Fruit fly (Drosophila melanogaster): ENCODE results near the gene CG31268.

- TF ChIP-seq CG31627 (GFP tag; optimal IDR thresholded peaks at IDR 0.05) (no peak), fkh (GFP tag; optimal IDR thresholded peaks at IDR 0.05) (no peak), OdsH (GFP tag; optimal IDR thresholded peaks at IDR 0.05) (no peak), Lpt (GFP tag; optimal IDR thresholded peaks at IDR 0.05) (no peak), CG16779 (tag; optimal IDR thresholded peaks at IDR 0.05) (no peak), dac (GFP tag; optimal IDR thresholded peaks at IDR 0.05) (no peak), topi (GFP tag; optimal IDR thresholded peaks at IDR 0.05) (no peak), eg (GFP tag; IDR thresholded peaks at IDR 0.05) (no peak), CG3919 (GFP tag; optimal IDR thresholded peaks at IDR 0.05) (no peak), CG6276 (GFP tag; optimal IDR thresholded peaks at IDR 0.05) (no peak), Hr38 (GFP tag; optimal IDR thresholded peaks at IDR 0.05) (no peak), CG8119 (GFP tag; IDR thresholded peaks at IDR 0.05) (no peak), CG6854 (GFP tag; optimal IDR thresholded peaks at IDR 0.05) (no peak)
These were observed 24.3 kb upstream of the CG31268 start for dm6 chr3R:17007336-17007735.

All from whole organism, prepupa.